Worm (Caenorhabditis elegans) whole organism, L3 larva: ENCODE measurements around the gene nep-5.

ENCODE experiments used
- aly-2 ChIP-seq: fragments of 150-350 bp; optimal IDR thresholded peaks from 2 replicates; lab custom pipeline; 2014; ENCODE audit warnings: missing biosample characterization, missing genetic modification characterization
- daf-12 ChIP-seq: fragments of 150-350 bp; optimal IDR thresholded peaks from 2 replicates; lab custom pipeline; 2014; ENCODE audit warnings: missing biosample characterization, missing genetic modification reagents, missing genetic modification characterization
- elt-1 ChIP-seq: fragments of 150-350 bp; optimal IDR thresholded peaks from 2 replicates; lab custom pipeline; 2014; ENCODE audit warnings: missing biosample characterization, missing genetic modification characterization
- elt-3 ChIP-seq, 3 experiments: fragments of 150-350 bp in 1 of 3; sonication (generic microtip) in 2 of 3; optimal IDR thresholded peaks; 2 replicates in 2 of 3; 4 replicates in 1 of 3; lab custom pipeline; 2014 to 2017; ENCODE audit warnings: missing biosample characterization in 3 of 3, missing genetic modification characterization in 3 of 3
- fos-1 ChIP-seq: fragments of 150-350 bp; optimal IDR thresholded peaks from 2 replicates; lab custom pipeline; 2014; ENCODE audit warnings: missing biosample characterization, missing genetic modification characterization
- nhr-28 ChIP-seq: fragments of 150-350 bp; optimal IDR thresholded peaks from 2 replicates; lab custom pipeline; 2014; ENCODE audit warnings: missing biosample characterization, missing genetic modification characterization
- nhr-43 ChIP-seq: sonication (generic microtip); optimal IDR thresholded peaks from 2 replicates; lab custom pipeline; 2016; ENCODE audit warnings: mild to moderate bottlenecking, missing genetic modification characterization, missing compliant biosample characterization; ENCODE audit not compliant: poor library complexity, severe bottlenecking
- nhr-77 ChIP-seq: fragments of 150-350 bp; optimal IDR thresholded peaks from 2 replicates; lab custom pipeline; 2014; ENCODE audit warnings: missing biosample characterization, missing genetic modification characterization
- pha-4 ChIP-seq: fragments of 150-350 bp; optimal IDR thresholded peaks from 2 replicates; lab custom pipeline; 2014; ENCODE audit warnings: missing biosample characterization, missing genetic modification reagents, missing genetic modification characterization
- snpc-4 ChIP-seq: fragments of 150-350 bp; optimal IDR thresholded peaks from 2 replicates; lab custom pipeline; 2014; ENCODE audit warnings: missing biosample characterization, missing genetic modification characterization

- no peak for TF ChIP-seq elt-3 (tag; optimal IDR thresholded peaks at IDR 0.05; lab: Kevin White, UChicago)
- TF ChIP-seq daf-12 (tag; lab: Kevin White, UChicago): no peak
- TF ChIP-seq nhr-28: no peak
- no peak for TF ChIP-seq fos-1 (tag; lab: Kevin White, UChicago)
- no peak for TF ChIP-seq pha-4 (tag; lab: Kevin White, UChicago)
- no peak for TF ChIP-seq nhr-77 (tag; lab: Kevin White, UChicago)
- TF ChIP-seq snpc-4 (tag; lab: Kevin White, UChicago): no peak
- TF ChIP-seq aly-2: no peak
- no peak for TF ChIP-seq elt-1 (tag; lab: Kevin White, UChicago)
- TF ChIP-seq nhr-43 (tag; lab: Kevin White, UChicago): no peak
Measured at ce11 chrII:5537524-5537923, 49.6 kb downstream of the nep-5 start, which contains the start of gene C17C3.11.
